Worm (Caenorhabditis elegans): ENCODE results near the gene str-163.

- TF ChIP-seq nhr-237 (tag; optimal IDR thresholded peaks at IDR 0.05) (no peak), ztf-11 (tag; optimal IDR thresholded peaks at IDR 0.05) (no peak), dmd-4 (tag; optimal IDR thresholded peaks at IDR 0.05) (no peak), nhr-12 (tag; optimal IDR thresholded peaks at IDR 0.05) (no peak), blmp-1 (tag; optimal IDR thresholded peaks at IDR 0.05; ENCODE audit: insufficient read depth) (no peak)
Observed at ce11 chrIV:4937647-4938046, 16.3 kb upstream of the str-163 start, which contains the start of gene fbxa-86.

Measured in whole organism, L2 larva.